Fruit fly (Drosophila melanogaster) whole organism, embryonic: ENCODE data around the gene SrpRbeta.

Experiments used
- ATbp ChIP-seq: fragments of 200-800 bp; sonication (Bioruptor generic); optimal IDR thresholded peaks from 2 replicates; lab custom pipeline; 2017; ENCODE audit warnings: missing biosample characterization, mild to moderate bottlenecking, missing genetic modification characterization, missing genetic modification reagents
- Abd-B ChIP-seq: fragments of 200-800 bp; sonication (Bioruptor generic); optimal IDR thresholded peaks from 2 replicates; lab custom pipeline; 2018; ENCODE audit warnings: missing biosample characterization, mild to moderate bottlenecking, missing genetic modification characterization, moderate library complexity
- Antp ChIP-seq: fragments of 200-800 bp; sonication (Bioruptor generic); optimal IDR thresholded peaks from 3 replicates; lab custom pipeline; 2016; ENCODE audit warnings: missing biosample characterization, missing genetic modification characterization
- CG10543 ChIP-seq: fragments of 200-800 bp; sonication (Bioruptor generic); optimal IDR thresholded peaks from 3 replicates; lab custom pipeline; 2017; ENCODE audit warnings: missing biosample characterization, mild to moderate bottlenecking, missing genetic modification characterization, moderate library complexity
- CG12071 ChIP-seq: fragments of 200-800 bp; sonication (Bioruptor generic); optimal IDR thresholded peaks from 3 replicates; lab custom pipeline; 2018; ENCODE audit warnings: missing biosample characterization, mild to moderate bottlenecking, missing genetic modification characterization
- CG13123 ChIP-seq: fragments of 200-800 bp; sonication (Bioruptor generic); optimal IDR thresholded peaks from 2 replicates; lab custom pipeline; 2016; ENCODE audit warnings: missing biosample characterization, missing genetic modification characterization
- CG14014 ChIP-seq: fragments of 200-800 bp; sonication (Bioruptor generic); IDR thresholded peaks from 2 replicates; pipeline ENCODE4 v1.3.6; 2022; ENCODE audit warnings: missing biosample characterization, missing genetic modification characterization
- CG1603 ChIP-seq: fragments of 200-800 bp; sonication (Bioruptor generic); optimal IDR thresholded peaks from 2 replicates; lab custom pipeline; 2019; ENCODE audit warnings: missing biosample characterization, mild to moderate bottlenecking, missing genetic modification characterization, moderate library complexity
- CG16779 ChIP-seq: fragments of 200-800 bp; sonication (Bioruptor generic); IDR thresholded peaks from 2 replicates; pipeline ENCODE4 v1.3.6; 2022; ENCODE audit warnings: missing biosample characterization, missing genetic modification characterization
- CG2129 ChIP-seq: fragments of 200-800 bp; sonication (Bioruptor generic); IDR thresholded peaks from 2 replicates; pipeline ENCODE4 v1.3.6; 2022; ENCODE audit warnings: missing biosample characterization, missing genetic modification characterization; ENCODE audit not compliant: partially characterized antibody
- CG30403 ChIP-seq: fragments of 200-800 bp; sonication (Bioruptor generic); optimal IDR thresholded peaks from 3 replicates; lab custom pipeline; 2016; ENCODE audit warnings: missing biosample characterization, missing genetic modification characterization
- CG34376 ChIP-seq: fragments of 200-800 bp; sonication (Bioruptor generic); optimal IDR thresholded peaks from 2 replicates; lab custom pipeline; 2018; ENCODE audit warnings: missing biosample characterization, mild to moderate bottlenecking, missing genetic modification characterization
- CG34422 ChIP-seq: fragments of 200-800 bp; sonication (Bioruptor generic); IDR thresholded peaks from 3 replicates; pipeline ENCODE4 v1.3.6; 2022; ENCODE audit warnings: missing biosample characterization, missing genetic modification characterization
- CG4404 ChIP-seq: fragments of 200-800 bp; sonication (Bioruptor generic); IDR thresholded peaks from 2 replicates; pipeline ENCODE4 v1.3.6; 2022; ENCODE audit warnings: missing biosample characterization, missing genetic modification characterization
- CG5245 ChIP-seq: fragments of 200-800 bp; sonication (Bioruptor generic); optimal IDR thresholded peaks from 3 replicates; lab custom pipeline; 2016; ENCODE audit warnings: missing biosample characterization, missing genetic modification characterization
- CG6791 ChIP-seq: fragments of 200-800 bp; sonication (Bioruptor generic); IDR thresholded peaks from 3 replicates; pipeline ENCODE4 v1.3.6; 2022; ENCODE audit warnings: missing biosample characterization, missing genetic modification characterization; ENCODE audit not compliant: partially characterized antibody
- CG8388 ChIP-seq: fragments of 200-800 bp; sonication (Bioruptor generic); optimal IDR thresholded peaks from 2 replicates; lab custom pipeline; 2019; ENCODE audit warnings: missing biosample characterization, mild to moderate bottlenecking, missing genetic modification characterization, moderate library complexity
- CG8478 ChIP-seq: fragments of >200 bp; optimal IDR thresholded peaks from 2 replicates; lab custom pipeline; 2018
- Chrac-16 ChIP-seq: fragments of 200-800 bp; sonication (Bioruptor generic); optimal IDR thresholded peaks from 3 replicates; lab custom pipeline; 2016; ENCODE audit warnings: missing biosample characterization, missing genetic modification characterization
- Dip2 ChIP-seq: fragments of 200-800 bp; sonication (Bioruptor generic); IDR thresholded peaks from 2 replicates; pipeline ENCODE4 v1.3.6; 2022; ENCODE audit warnings: missing biosample characterization, missing genetic modification characterization
- Dip3 ChIP-seq: fragments of 200-800 bp; sonication (Bioruptor generic); optimal IDR thresholded peaks from 3 replicates; lab custom pipeline; 2016; ENCODE audit warnings: missing biosample characterization, missing genetic modification characterization
- E2f2 ChIP-seq: fragments of 200-800 bp; sonication (Bioruptor generic); IDR thresholded peaks from 2 replicates; pipeline ENCODE4 v1.3.6; 2022; ENCODE audit warnings: missing biosample characterization, missing genetic modification characterization
- Ets65A ChIP-seq: fragments of 200-800 bp; sonication (Bioruptor generic); peaks from one replicate; lab custom pipeline; 2016; ENCODE audit warnings: missing biosample characterization, missing genetic modification characterization
- H2.0 ChIP-seq: fragments of 200-800 bp; sonication (Bioruptor generic); IDR thresholded peaks from 2 replicates; pipeline ENCODE4 v1.3.6; 2022; ENCODE audit warnings: missing biosample characterization, missing genetic modification characterization
- Hmr ChIP-seq: fragments of 200-800 bp; sonication (Bioruptor generic); optimal IDR thresholded peaks from 3 replicates; lab custom pipeline; 2017; ENCODE audit warnings: mild to moderate bottlenecking, missing biosample characterization, missing genetic modification reagents, missing genetic modification characterization
- Hmx ChIP-seq: fragments of 200-800 bp; sonication (Bioruptor generic); optimal IDR thresholded peaks from 2 replicates; lab custom pipeline; 2016; ENCODE audit warnings: missing biosample characterization, missing genetic modification characterization
- NK7.1 ChIP-seq: fragments of 200-800 bp; sonication (Bioruptor generic); optimal IDR thresholded peaks from 3 replicates; lab custom pipeline; 2016; ENCODE audit warnings: missing biosample characterization, missing genetic modification characterization
- Scr ChIP-seq: fragments of 200-800 bp; sonication (Bioruptor generic); IDR thresholded peaks from 2 replicates; pipeline ENCODE4 v1.3.6; 2022; ENCODE audit warnings: missing biosample characterization, missing genetic modification characterization; ENCODE audit not compliant: partially characterized antibody
- Stat92E ChIP-seq, 3 experiments: fragments of >200 bp in 2 of 3; fragments of 200-800 bp in 1 of 3; sonication (Bioruptor generic) in 1 of 3; optimal IDR thresholded peaks; 2 replicates each; lab custom pipeline; 2017 to 2019; ENCODE audit warnings: missing biosample characterization in 3 of 3, missing genetic modification characterization in 3 of 3, mild to moderate bottlenecking in 1 of 3, moderate library complexity in 1 of 3
- Tbp ChIP-seq: fragments of >200 bp; optimal IDR thresholded peaks from 2 replicates; lab custom pipeline; 2018; ENCODE audit warnings: missing biosample characterization, missing genetic modification characterization
- ash1 ChIP-seq: fragments of 200-800 bp; sonication (Bioruptor generic); optimal IDR thresholded peaks from 2 replicates; lab custom pipeline; 2018; ENCODE audit warnings: missing biosample characterization, mild to moderate bottlenecking, missing genetic modification characterization
- dpn ChIP-seq, 2 experiments: fragments of 200-800 bp; sonication (Bioruptor generic); optimal IDR thresholded peaks; 3 replicates each; lab custom pipeline; 2016; ENCODE audit warnings: missing biosample characterization in 2 of 2, missing genetic modification characterization in 2 of 2
- fu2 ChIP-seq: fragments of 200-800 bp; sonication (Bioruptor generic); optimal IDR thresholded peaks from 2 replicates; lab custom pipeline; 2016; ENCODE audit warnings: missing biosample characterization, missing genetic modification characterization
- gcm ChIP-seq: fragments of 200-800 bp; sonication (Bioruptor generic); optimal IDR thresholded peaks from 2 replicates; lab custom pipeline; 2019; ENCODE audit warnings: missing biosample characterization, mild to moderate bottlenecking, missing genetic modification characterization, moderate library complexity
- grau ChIP-seq: fragments of 200-800 bp; optimal IDR thresholded peaks from 3 replicates; lab custom pipeline; 2019; ENCODE audit warnings: missing biosample characterization, mild to moderate bottlenecking, missing genetic modification characterization, moderate library complexity
- gro ChIP-seq: fragments of 200-800 bp; sonication (Bioruptor generic); optimal IDR thresholded peaks from 2 replicates; lab custom pipeline; 2016; ENCODE audit warnings: missing biosample characterization, missing genetic modification characterization
- kah ChIP-seq: fragments of 200-800 bp; sonication (Bioruptor generic); optimal IDR thresholded peaks from 2 replicates; lab custom pipeline; 2018; ENCODE audit warnings: missing biosample characterization, mild to moderate bottlenecking, missing genetic modification characterization
- lab ChIP-seq: fragments of 200-800 bp; sonication (Bioruptor generic); optimal IDR thresholded peaks from 3 replicates; lab custom pipeline; 2017; ENCODE audit warnings: missing biosample characterization, missing genetic modification characterization, mild to moderate bottlenecking, moderate library complexity, missing genetic modification reagents
- lbe ChIP-seq: fragments of 200-800 bp; sonication (Bioruptor generic); optimal IDR thresholded peaks from 2 replicates; lab custom pipeline; 2016; ENCODE audit warnings: missing biosample characterization, mild to moderate bottlenecking, missing genetic modification characterization
- maf-S ChIP-seq: fragments of 200-800 bp; sonication (Bioruptor generic); optimal IDR thresholded peaks from 2 replicates; lab custom pipeline; 2016; ENCODE audit warnings: missing biosample characterization, missing genetic modification characterization
- mld ChIP-seq: fragments of 200-800 bp; sonication (Bioruptor generic); IDR thresholded peaks from 3 replicates; pipeline ENCODE4 v1.3.6; 2022; ENCODE audit warnings: missing biosample characterization, missing genetic modification characterization; ENCODE audit not compliant: partially characterized antibody
- p53 ChIP-seq: fragments of 200-800 bp; sonication (Bioruptor generic); optimal IDR thresholded peaks from 2 replicates; lab custom pipeline; 2016; ENCODE audit warnings: missing biosample characterization, missing genetic modification characterization
- pita ChIP-seq: fragments of 200-800 bp; sonication (Bioruptor generic); optimal IDR thresholded peaks from 2 replicates; lab custom pipeline; 2017; ENCODE audit warnings: missing biosample characterization, mild to moderate bottlenecking, missing genetic modification characterization
- pzg ChIP-seq: fragments of 200-800 bp; sonication (Bioruptor generic); optimal IDR thresholded peaks from 3 replicates; lab custom pipeline; 2018; ENCODE audit warnings: missing biosample characterization, mild to moderate bottlenecking, missing genetic modification characterization, moderate library complexity
- salm ChIP-seq: fragments of 200-800 bp; sonication (Bioruptor generic); optimal IDR thresholded peaks from 2 replicates; lab custom pipeline; 2018; ENCODE audit warnings: missing biosample characterization, mild to moderate bottlenecking, missing genetic modification characterization
- stwl ChIP-seq: fragments of 200-800 bp; sonication (Bioruptor generic); optimal IDR thresholded peaks from 3 replicates; lab custom pipeline; 2018; ENCODE audit warnings: missing biosample characterization, mild to moderate bottlenecking, missing genetic modification characterization, moderate library complexity
- sug ChIP-seq: fragments of 200-800 bp; optimal IDR thresholded peaks from 2 replicates; lab custom pipeline; 2019; ENCODE audit warnings: missing biosample characterization, mild to moderate bottlenecking, missing genetic modification characterization, moderate library complexity
- tll ChIP-seq, 2 experiments: fragments of 200-800 bp in 1 of 2; fragments of >200 bp in 1 of 2; sonication (Bioruptor generic) in 1 of 2; optimal IDR thresholded peaks; 2 replicates each; lab custom pipeline; 2017 to 2019; ENCODE audit warnings: missing biosample characterization in 2 of 2, missing genetic modification characterization in 2 of 2, mild to moderate bottlenecking in 1 of 2, moderate library complexity in 1 of 2
- trh ChIP-seq: fragments of 200-800 bp; sonication (Bioruptor generic); optimal IDR thresholded peaks from 2 replicates; lab custom pipeline; 2016; ENCODE audit warnings: missing biosample characterization, missing genetic modification characterization
- zfh2 ChIP-seq: fragments of 200-800 bp; sonication (Bioruptor generic); optimal IDR thresholded peaks from 2 replicates; lab custom pipeline; 2016; ENCODE audit warnings: missing biosample characterization, missing genetic modification characterization

Gene SrpRbeta

DNA sequence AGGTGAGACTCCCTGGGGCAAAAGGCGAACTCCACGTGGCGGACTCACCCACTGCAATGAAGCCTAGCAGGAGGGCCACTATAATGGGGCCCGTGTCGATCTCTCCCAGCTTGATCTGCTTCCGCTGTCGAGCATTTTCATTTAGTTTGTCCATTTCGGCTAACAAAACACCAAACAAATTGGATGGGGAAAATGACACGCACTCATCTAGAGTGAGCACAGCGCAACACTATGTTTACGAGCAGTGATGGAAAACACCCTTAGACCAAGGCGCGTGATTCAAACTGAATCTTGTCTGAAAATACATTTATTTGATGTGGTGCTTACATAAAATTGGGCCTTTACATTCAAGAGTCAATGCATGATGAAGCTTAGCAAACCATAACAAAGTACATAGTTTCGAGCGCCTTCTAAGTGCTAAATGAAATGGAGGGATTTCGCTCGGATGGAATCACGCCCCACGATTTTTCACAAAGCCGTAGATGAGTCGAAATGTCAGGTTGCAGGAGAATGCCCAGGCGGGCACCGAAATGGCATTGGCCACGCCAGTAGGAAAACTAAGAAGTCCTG, at the start of gene SrpRbeta (continued):
- TF ChIP-seq ATbp (GFP tag; lab: Kevin White, UChicago) = no peak
- TF ChIP-seq pita (GFP tag; lab: Kevin White, UChicago) = no peak
- TF ChIP-seq Chrac-16 = no peak
- peak; percentile 43 for TF ChIP-seq fu2 (GFP tag; lab: Kevin White, UChicago)
- no peak for TF ChIP-seq Scr (GFP tag; lab: Robert Waterston, UW)
- TF ChIP-seq lab (GFP tag; lab: Kevin White, UChicago) = peak; percentile 65
- no peak for TF ChIP-seq Tbp (GFP tag; lab: Kevin White, UChicago)
- TF ChIP-seq CG14014 = 0 out of 2 replicates have a peak, but pooled peaks have one; percentile 24
- TF ChIP-seq CG30403 (GFP tag; lab: Kevin White, UChicago) = peak; percentile 8
- TF ChIP-seq grau (tag; lab: Kevin White, UChicago) = peak; percentile 17
- no peak for TF ChIP-seq CG13123 (GFP tag; lab: Kevin White, UChicago)
- peak; percentile 65 for TF ChIP-seq pzg
- TF ChIP-seq sug (tag; lab: Kevin White, UChicago) = peak; percentile 20
- no peak for TF ChIP-seq ash1 (GFP tag; lab: Kevin White, UChicago)
- peak; percentile 22 for TF ChIP-seq Dip3 (GFP tag; lab: Kevin White, UChicago)
- TF ChIP-seq Antp (GFP tag; lab: Kevin White, UChicago) = peak; percentile 23
- TF ChIP-seq maf-S (GFP tag; lab: Kevin White, UChicago) = no peak
- no peak for TF ChIP-seq CG8388 (GFP tag; lab: Kevin White, UChicago)
- TF ChIP-seq H2.0 (GFP tag; lab: Robert Waterston, UW) = peak; percentile 13; the same call in 1 of the 2 replicates
- peak; percentile 42 for TF ChIP-seq CG10543 (GFP tag; lab: Kevin White, UChicago)
- TF ChIP-seq CG4404 (GFP tag; lab: Robert Waterston, UW) = no peak
- peak; percentile 94 for TF ChIP-seq Ets65A (GFP tag; lab: Kevin White, UChicago)
- peak; percentile 31 to 56 for TF ChIP-seq dpn (GFP tag; optimal IDR thresholded peaks at IDR 0.05; lab: Kevin White, UChicago)
- TF ChIP-seq p53 = no peak
- no peak for TF ChIP-seq kah
- TF ChIP-seq CG34376 (GFP tag; lab: Kevin White, UChicago) = peak; percentile 34
- no peak for TF ChIP-seq salm (tag; lab: Kevin White, UChicago)
- no peak for TF ChIP-seq gcm (GFP tag; lab: Kevin White, UChicago)
- 0 out of 3 replicates have a peak, but pooled peaks have one; percentile 18 for TF ChIP-seq CG6791 (GFP tag; lab: Robert Waterston, UW)
- TF ChIP-seq CG8478 (lab: Kevin White, UChicago) = no peak
- peak; percentile 60 for TF ChIP-seq gro (GFP tag; lab: Kevin White, UChicago)
- TF ChIP-seq Hmr (GFP tag; lab: Kevin White, UChicago) = peak; percentile 26
- no peak for TF ChIP-seq CG5245 (GFP tag; lab: Kevin White, UChicago)
- no peak for TF ChIP-seq Abd-B (GFP tag; lab: Kevin White, UChicago)
- peak; percentile 95 for TF ChIP-seq E2f2 (GFP tag; lab: Robert Waterston, UW)
- TF ChIP-seq CG12071 (GFP tag; lab: Kevin White, UChicago) = no peak
- peak; percentile 36 for TF ChIP-seq zfh2 (GFP tag; lab: Kevin White, UChicago)
- no peak for TF ChIP-seq mld (GFP tag; lab: Robert Waterston, UW)
- TF ChIP-seq stwl = peak; percentile 41
- no peak for TF ChIP-seq NK7.1 (GFP tag; lab: Kevin White, UChicago)
- TF ChIP-seq Dip2 = no peak
- TF ChIP-seq CG34422 = peak; percentile 35; the same call in 1 of the 3 replicates
- TF ChIP-seq trh = no peak
- 0 out of 2 replicates have a peak, but pooled peaks have one; percentile 27 for TF ChIP-seq CG16779 (GFP tag; lab: Robert Waterston, UW)
- TF ChIP-seq CG1603 (tag; lab: Kevin White, UChicago) = peak; percentile 40
- no peak for TF ChIP-seq Hmx
- TF ChIP-seq tll (GFP tag; optimal IDR thresholded peaks at IDR 0.05; lab: Kevin White, UChicago) = no peak
- peak; percentile 40 for TF ChIP-seq lbe (GFP tag; lab: Kevin White, UChicago)
- no peak for TF ChIP-seq CG2129
- TF ChIP-seq Stat92E (GFP tag; optimal IDR thresholded peaks at IDR 0.05; lab: Kevin White, UChicago) = peak in 1 of 3 experiments; percentile 11
